Worm (Caenorhabditis elegans) whole organism, young adult: ENCODE results near the gene C17E7.4.

Source experiments
- D2030.7 ChIP-seq: fragments of 200-800 bp; sonication (Bioruptor generic); IDR thresholded peaks from 2 replicates; pipeline ENCODE4 v1.3.6; 2022; ENCODE audit warnings: missing genetic modification reagents, missing genetic modification characterization, missing compliant biosample characterization
- Y53F4B.3 ChIP-seq: fragments of 200-800 bp; sonication (Bioruptor generic); IDR thresholded peaks from 2 replicates; pipeline ENCODE4 v1.3.6; 2022; ENCODE audit warnings: missing genetic modification reagents, missing genetic modification characterization, missing compliant biosample characterization
- Y56A3A.18 ChIP-seq: fragments of 200-800 bp; sonication (Bioruptor generic); IDR thresholded peaks from 2 replicates; pipeline ENCODE4 v1.3.6; 2022; ENCODE audit warnings: missing genetic modification reagents, missing genetic modification characterization, missing compliant biosample characterization
- ama-1 ChIP-seq, 3 experiments: fragments of 150-350 bp in 1 of 3; sonication (generic microtip) in 2 of 3; optimal IDR thresholded peaks; 2 replicates each; lab custom pipeline; 2014 to 2018; ENCODE audit warnings: missing biosample characterization in 2 of 3, missing genetic modification characterization in 2 of 3, missing genetic modification reagents in 2 of 3
- die-1 ChIP-seq: sonication (generic microtip); optimal IDR thresholded peaks from 2 replicates; lab custom pipeline; 2016; ENCODE audit warnings: missing genotype, mild to moderate bottlenecking, missing genetic modification characterization, missing compliant biosample characterization
- dpl-1 ChIP-seq: fragments of 150-350 bp; optimal IDR thresholded peaks from 2 replicates; lab custom pipeline; 2014; ENCODE audit warnings: missing biosample characterization, missing genetic modification reagents, missing genetic modification characterization
- efl-1 ChIP-seq: fragments of 150-350 bp; optimal IDR thresholded peaks from 2 replicates; lab custom pipeline; 2014; ENCODE audit warnings: missing biosample characterization, missing genetic modification reagents, missing genetic modification characterization
- fkh-3 ChIP-seq: sonication (generic microtip); optimal IDR thresholded peaks from 2 replicates; lab custom pipeline; 2016; ENCODE audit warnings: mild to moderate bottlenecking, missing genetic modification characterization, missing compliant biosample characterization
- let-526 ChIP-seq: fragments of 200-800 bp; sonication (Bioruptor generic); IDR thresholded peaks from 2 replicates; pipeline ENCODE4 v1.3.6; 2022; ENCODE audit warnings: missing genetic modification reagents, missing genetic modification characterization, missing compliant biosample characterization
- nhr-120 ChIP-seq: fragments of 200-800 bp; sonication (Bioruptor generic); IDR thresholded peaks from 2 replicates; pipeline ENCODE4 v1.3.6; 2022; ENCODE audit warnings: missing genetic modification characterization, missing compliant biosample characterization
- unc-62 ChIP-seq: fragments of 150-350 bp; optimal IDR thresholded peaks from 2 replicates; lab custom pipeline; 2014; ENCODE audit warnings: missing biosample characterization, missing genetic modification reagents, missing genetic modification characterization
- ztf-25 ChIP-seq: fragments of 200-800 bp; sonication (Bioruptor generic); IDR thresholded peaks from 2 replicates; pipeline ENCODE4 v1.3.6; 2022; ENCODE audit warnings: missing genetic modification reagents, missing genetic modification characterization, missing compliant biosample characterization
- ztf-26 ChIP-seq: sonication (generic microtip); optimal IDR thresholded peaks from 2 replicates; lab custom pipeline; 2017; ENCODE audit warnings: missing genetic modification characterization, missing compliant biosample characterization

DNA sequence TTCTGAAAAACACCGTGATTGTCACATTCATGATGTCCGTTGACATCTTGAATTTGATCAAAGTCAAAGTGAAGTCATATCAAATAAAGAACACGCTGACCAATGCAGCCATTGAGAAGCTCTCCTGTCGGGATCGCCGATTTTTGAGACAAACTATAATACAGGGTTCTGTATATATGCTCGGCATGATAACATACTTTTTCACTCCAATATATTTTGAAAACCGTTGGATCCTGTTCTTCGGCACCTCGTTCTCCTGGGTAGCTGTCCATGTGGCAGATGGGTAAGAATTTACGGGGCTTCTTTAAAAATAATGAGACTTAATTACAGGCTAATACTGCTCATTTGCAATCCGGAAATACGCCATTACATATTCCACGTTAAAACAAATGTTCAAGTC lies 29.9 kb downstream of the C17E7.4 start:
- no peak for TF ChIP-seq ama-1 (optimal IDR thresholded peaks at IDR 0.05; lab: Kevin White, UChicago)
- TF ChIP-seq ama-1 (GFP tag; optimal IDR thresholded peaks at IDR 0.05; lab: Kevin White, UChicago) = no peak
- TF ChIP-seq efl-1 = no peak
- TF ChIP-seq let-526 (GFP tag; lab: Robert Waterston, UW) = no peak
- no peak for TF ChIP-seq ztf-25
- no peak for TF ChIP-seq ztf-26 (tag; lab: Kevin White, UChicago)
- no peak for TF ChIP-seq Y56A3A.18 (GFP tag; lab: Robert Waterston, UW)
- no peak for TF ChIP-seq dpl-1 (GFP tag; lab: Kevin White, UChicago)
- TF ChIP-seq unc-62 (GFP tag; lab: Kevin White, UChicago) = no peak
- TF ChIP-seq D2030.7 (GFP tag; lab: Robert Waterston, UW) = no peak
- no peak for TF ChIP-seq die-1 (tag; lab: Kevin White, UChicago)
- TF ChIP-seq nhr-120 = no peak
- no peak for TF ChIP-seq fkh-3 (tag; lab: Kevin White, UChicago)
- no peak for TF ChIP-seq Y53F4B.3 (GFP tag; lab: Robert Waterston, UW)
